In genomic region chr3L:7133699-7134655, dm6 we compare ENCODE assay signal across 1 fruit fly cellular context.
TF ChIP-seq lines count a peak whose summit lies in the region.

TSS of gene melt (plus strand) at chr3L:7134516.

TF ChIP-seq in whole organism, embryonic, 481 proteins besides CTCF, POLR2A, EP300 and RAD21 (continued from another document and continues in another):
- no peak for TF ChIP-seq lov (optimal IDR thresholded peaks at IDR 0.05; lab: Kevin White, UChicago)
- 0 out of 3 replicates have a peak, but pooled peaks have one; percentile 8 for TF ChIP-seq lov (GFP tag; IDR thresholded peaks at IDR 0.05; lab: Robert Waterston, UW)
- peak; percentile 96 for TF ChIP-seq psq (GFP tag; optimal IDR thresholded peaks at IDR 0.05; lab: Kevin White, UChicago)
- TF ChIP-seq Optix (GFP tag; IDR thresholded peaks at IDR 0.05; lab: Robert Waterston, UW), result peak; percentile 63; the same call in 2 of the 3 replicates
- TF ChIP-seq lilli (GFP tag; optimal IDR thresholded peaks at IDR 0.05; lab: Kevin White, UChicago), result peak; percentile 94
- TF ChIP-seq CG4282 (GFP tag; optimal IDR thresholded peaks at IDR 0.05; lab: Kevin White, UChicago), result peak; percentile 62
- TF ChIP-seq usp (GFP tag; optimal IDR thresholded peaks at IDR 0.05; lab: Kevin White, UChicago), result no peak
- peak; percentile 83 for TF ChIP-seq dmrt11E (tag; optimal IDR thresholded peaks at IDR 0.05; lab: Kevin White, UChicago)
- peak; percentile 60 for TF ChIP-seq sqz (GFP tag; optimal IDR thresholded peaks at IDR 0.05; lab: Kevin White, UChicago)
- peak; percentile 76 for TF ChIP-seq al (GFP tag; IDR thresholded peaks at IDR 0.05; lab: Robert Waterston, UW)
- peak; percentile 58 for TF ChIP-seq CG6765 (GFP tag; optimal IDR thresholded peaks at IDR 0.05; lab: Kevin White, UChicago)
- peak; percentile 90 for TF ChIP-seq grau (tag; optimal IDR thresholded peaks at IDR 0.05; lab: Kevin White, UChicago)
- TF ChIP-seq scrt (GFP tag; optimal IDR thresholded peaks at IDR 0.05; lab: Kevin White, UChicago), result peak; percentile 76
- peak; percentile 76 for TF ChIP-seq sisA (GFP tag; IDR thresholded peaks at IDR 0.05; lab: Robert Waterston, UW)
- TF ChIP-seq CG12299 (tag; optimal IDR thresholded peaks at IDR 0.05; lab: Kevin White, UChicago), result peak; percentile 58
- TF ChIP-seq Xrp1 (GFP tag; IDR thresholded peaks at IDR 0.05; lab: Robert Waterston, UW), result peak; percentile 79
- TF ChIP-seq Doc2 (GFP tag; IDR thresholded peaks at IDR 0.05; lab: Robert Waterston, UW), result peak; percentile 63; the same call in 1 of the 2 replicates
- TF ChIP-seq gro (GFP tag; optimal IDR thresholded peaks at IDR 0.05; lab: Kevin White, UChicago), result peak; percentile 90
- TF ChIP-seq NC2β (GFP tag; optimal IDR thresholded peaks at IDR 0.05; lab: Kevin White, UChicago), result peak; percentile 71
- TF ChIP-seq sim (GFP tag; IDR thresholded peaks at IDR 0.05; lab: Robert Waterston, UW), result no peak
- no peak for TF ChIP-seq ash1 (GFP tag; optimal IDR thresholded peaks at IDR 0.05; lab: Kevin White, UChicago)
- TF ChIP-seq CG6272 (GFP tag; IDR thresholded peaks at IDR 0.05; lab: Robert Waterston, UW), result peak; percentile 33; the same call in 1 of the 2 replicates
- no peak for TF ChIP-seq Dll (GFP tag; IDR thresholded peaks at IDR 0.05; lab: Robert Waterston, UW; ENCODE audit: partially characterized antibody)
- peak; percentile 82 for TF ChIP-seq Mad (GFP tag; optimal IDR thresholded peaks at IDR 0.05; lab: Kevin White, UChicago)
- peak; percentile 69 for TF ChIP-seq CG3163 (GFP tag; optimal IDR thresholded peaks at IDR 0.05; lab: Kevin White, UChicago)
- TF ChIP-seq az2 (GFP tag; optimal IDR thresholded peaks at IDR 0.05; lab: Kevin White, UChicago), result peak; percentile 89
- TF ChIP-seq CG11696 (GFP tag; IDR thresholded peaks at IDR 0.05; lab: Robert Waterston, UW), result no peak
- TF ChIP-seq CG17328 (GFP tag; IDR thresholded peaks at IDR 0.05; lab: Robert Waterston, UW), result peak; percentile 64
- TF ChIP-seq pho (GFP tag; optimal IDR thresholded peaks at IDR 0.05; lab: Kevin White, UChicago), result peak; percentile 93
- TF ChIP-seq CoRest (tag; optimal IDR thresholded peaks at IDR 0.05; lab: Kevin White, UChicago), result peak; percentile 94
- TF ChIP-seq Sry-β (GFP tag; optimal IDR thresholded peaks at IDR 0.05; lab: Kevin White, UChicago), result peak; percentile 14
- TF ChIP-seq Hmr (GFP tag; optimal IDR thresholded peaks at IDR 0.05; lab: Kevin White, UChicago), result peak; percentile 90
- TF ChIP-seq kni (GFP tag; optimal IDR thresholded peaks at IDR 0.05; lab: Kevin White, UChicago), result peak; percentile 72
- peak; percentile 53 for TF ChIP-seq H2.0 (GFP tag; IDR thresholded peaks at IDR 0.05; lab: Robert Waterston, UW)
- peak; percentile 76 for TF ChIP-seq CG31224 (GFP tag; IDR thresholded peaks at IDR 0.05; lab: Robert Waterston, UW)
- TF ChIP-seq Xbp1 (GFP tag; optimal IDR thresholded peaks at IDR 0.05; lab: Kevin White, UChicago), result peak; percentile 88
- TF ChIP-seq amos (GFP tag; IDR thresholded peaks at IDR 0.05; lab: Robert Waterston, UW; ENCODE audit: partially characterized antibody), result peak; percentile 56
- peak; percentile 48 for TF ChIP-seq CG11085 (GFP tag; IDR thresholded peaks at IDR 0.05; lab: Robert Waterston, UW)
- TF ChIP-seq Max (GFP tag; optimal IDR thresholded peaks at IDR 0.05; lab: Kevin White, UChicago), result peak; percentile 91
- peak; percentile 55 for TF ChIP-seq tap (tag; optimal IDR thresholded peaks at IDR 0.05; lab: Kevin White, UChicago)
- no peak for TF ChIP-seq fru (optimal IDR thresholded peaks at IDR 0.05; lab: Kevin White, UChicago)
- TF ChIP-seq CG4328 (GFP tag; optimal IDR thresholded peaks at IDR 0.05; lab: Kevin White, UChicago), result peak; percentile 68
- no peak; the same call in 1 of the 3 replicates for TF ChIP-seq zfh1 (GFP tag; IDR thresholded peaks at IDR 0.05; lab: Robert Waterston, UW)
- peak; percentile 49 for TF ChIP-seq CG30020 (tag; optimal IDR thresholded peaks at IDR 0.05; lab: Kevin White, UChicago)
- no peak for TF ChIP-seq inv (GFP tag; IDR thresholded peaks at IDR 0.05; lab: Robert Waterston, UW; ENCODE audit: partially characterized antibody)
- peak; percentile 51; the same call in 1 of the 2 replicates for TF ChIP-seq CG11247 (GFP tag; IDR thresholded peaks at IDR 0.05; lab: Robert Waterston, UW)
- peak; percentile 52; the same call in 1 of the 2 replicates for TF ChIP-seq Adf1 (GFP tag; IDR thresholded peaks at IDR 0.05; lab: Robert Waterston, UW)
- TF ChIP-seq Tbp (GFP tag; optimal IDR thresholded peaks at IDR 0.05; lab: Kevin White, UChicago), result no peak
- peak; percentile 85 for TF ChIP-seq nau (GFP tag; optimal IDR thresholded peaks at IDR 0.05; lab: Kevin White, UChicago)
- peak; percentile 81 for TF ChIP-seq CG15601 (tag; optimal IDR thresholded peaks at IDR 0.05; lab: Kevin White, UChicago)
- TF ChIP-seq eve (GFP tag; optimal IDR thresholded peaks at IDR 0.05; lab: Kevin White, UChicago), result no peak
- TF ChIP-seq pita (GFP tag; optimal IDR thresholded peaks at IDR 0.05; lab: Kevin White, UChicago), result peak; percentile 14
- TF ChIP-seq CkIIα-i1 (GFP tag; IDR thresholded peaks at IDR 0.05; lab: Robert Waterston, UW), result no peak
- peak; percentile 67 for TF ChIP-seq her (GFP tag; optimal IDR thresholded peaks at IDR 0.05; lab: Kevin White, UChicago)
- peak; percentile 54; the same call in 1 of the 2 replicates for TF ChIP-seq Rx (GFP tag; IDR thresholded peaks at IDR 0.05; lab: Robert Waterston, UW)
- TF ChIP-seq dysf (GFP tag; IDR thresholded peaks at IDR 0.05; lab: Robert Waterston, UW), result peak; percentile 88
- peak; percentile 92 for TF ChIP-seq Trl (optimal IDR thresholded peaks at IDR 0.05; lab: Kevin White, UChicago)
- TF ChIP-seq Trl (GFP tag; optimal IDR thresholded peaks at IDR 0.05; lab: Kevin White, UChicago), result peak; percentile 88
- TF ChIP-seq Chrac-16 (GFP tag; optimal IDR thresholded peaks at IDR 0.05; lab: Kevin White, UChicago), result peak; percentile 85
- peak; percentile 20 for TF ChIP-seq CG10431 (GFP tag; optimal IDR thresholded peaks at IDR 0.05; lab: Kevin White, UChicago)
- no peak for TF ChIP-seq br (optimal IDR thresholded peaks at IDR 0.05; lab: Kevin White, UChicago)
- peak; percentile 89 for TF ChIP-seq CG16815 (GFP tag; optimal IDR thresholded peaks at IDR 0.05; lab: Kevin White, UChicago)
- TF ChIP-seq Ravus (GFP tag; IDR thresholded peaks at IDR 0.05; lab: Robert Waterston, UW), result peak; percentile 44
- peak; percentile 66 for TF ChIP-seq CG11398 (GFP tag; optimal IDR thresholded peaks at IDR 0.05; lab: Kevin White, UChicago)
- peak; percentile 66 for TF ChIP-seq Bdp1 (GFP tag; optimal IDR thresholded peaks at IDR 0.05; lab: Kevin White, UChicago)
- peak; percentile 88 to 90 for TF ChIP-seq chif (GFP tag; optimal IDR thresholded peaks at IDR 0.05; lab: Kevin White, UChicago)
- TF ChIP-seq CG8944 (GFP tag; optimal IDR thresholded peaks at IDR 0.05; lab: Kevin White, UChicago), result peak; percentile 82
- peak; percentile 93 for TF ChIP-seq Atf-2 (GFP tag; optimal IDR thresholded peaks at IDR 0.05; lab: Kevin White, UChicago)
- peak; percentile 81 for TF ChIP-seq twi (tag; optimal IDR thresholded peaks at IDR 0.05; lab: Kevin White, UChicago)
- peak; percentile 66 for TF ChIP-seq trh (GFP tag; optimal IDR thresholded peaks at IDR 0.05; lab: Kevin White, UChicago)
- TF ChIP-seq Asciz (GFP tag; optimal IDR thresholded peaks at IDR 0.05; lab: Kevin White, UChicago), result peak; percentile 81
- TF ChIP-seq slou (GFP tag; optimal IDR thresholded peaks at IDR 0.05; lab: Kevin White, UChicago), result peak; percentile 78
- peak; percentile 78 for TF ChIP-seq Abd-B (GFP tag; optimal IDR thresholded peaks at IDR 0.05; lab: Kevin White, UChicago)
- peak; percentile 83 for TF ChIP-seq Six4 (GFP tag; optimal IDR thresholded peaks at IDR 0.05; lab: Kevin White, UChicago)
- no peak for TF ChIP-seq hth (optimal IDR thresholded peaks at IDR 0.05; lab: Kevin White, UChicago)
- TF ChIP-seq Meics (GFP tag; optimal IDR thresholded peaks at IDR 0.05; lab: Kevin White, UChicago), result peak; percentile 91
- 0 out of 2 replicates have a peak, but pooled peaks have one; percentile 29 for TF ChIP-seq Lim3 (GFP tag; IDR thresholded peaks at IDR 0.05; lab: Robert Waterston, UW)
- peak; percentile 52 for TF ChIP-seq CG1603 (tag; optimal IDR thresholded peaks at IDR 0.05; lab: Kevin White, UChicago)
- TF ChIP-seq CG17912 (GFP tag; optimal IDR thresholded peaks at IDR 0.05; lab: Kevin White, UChicago), result no peak
- no peak for TF ChIP-seq CG1024 (GFP tag; IDR thresholded peaks at IDR 0.05; lab: Robert Waterston, UW)
- TF ChIP-seq klu (GFP tag; IDR thresholded peaks at IDR 0.05; lab: Robert Waterston, UW), result peak; percentile 63; the same call in 1 of the 2 replicates
- TF ChIP-seq CG8281 (tag; optimal IDR thresholded peaks at IDR 0.05; lab: Kevin White, UChicago), result peak; percentile 67
- peak; percentile 75 for TF ChIP-seq CG11723 (GFP tag; optimal IDR thresholded peaks at IDR 0.05; lab: Kevin White, UChicago)
- TF ChIP-seq CG30431 (GFP tag; optimal IDR thresholded peaks at IDR 0.05; lab: Kevin White, UChicago), result peak; percentile 74
- peak; percentile 45 for TF ChIP-seq fd102C (GFP tag; optimal IDR thresholded peaks at IDR 0.05; lab: Kevin White, UChicago)
- peak; percentile 64; the same call in 1 of the 2 replicates for TF ChIP-seq CG8765 (GFP tag; IDR thresholded peaks at IDR 0.05; lab: Robert Waterston, UW)
- TF ChIP-seq crp (GFP tag; optimal IDR thresholded peaks at IDR 0.05; lab: Kevin White, UChicago), result peak in 1 of 2 experiments; percentile 46
- 0 out of 3 replicates have a peak, but pooled peaks have one; percentile 66 for TF ChIP-seq jigr1 (GFP tag; IDR thresholded peaks at IDR 0.05; lab: Robert Waterston, UW)
- TF ChIP-seq gcm2 (GFP tag; optimal IDR thresholded peaks at IDR 0.05; lab: Kevin White, UChicago), result peak; percentile 66
- TF ChIP-seq CG4707 (GFP tag; optimal IDR thresholded peaks at IDR 0.05; lab: Kevin White, UChicago), result peak; percentile 38
- peak; percentile 78 for TF ChIP-seq CG33557 (GFP tag; optimal IDR thresholded peaks at IDR 0.05; lab: Kevin White, UChicago)
- TF ChIP-seq CG12391 (tag; optimal IDR thresholded peaks at IDR 0.05; lab: Kevin White, UChicago), result peak; percentile 90
- no peak for TF ChIP-seq p53 (GFP tag; optimal IDR thresholded peaks at IDR 0.05; lab: Kevin White, UChicago)
- peak; percentile 87 for TF ChIP-seq cato (GFP tag; optimal IDR thresholded peaks at IDR 0.05; lab: Kevin White, UChicago; ENCODE audit: borderline replicate concordance)
- TF ChIP-seq Ets65A (GFP tag; lab: Kevin White, UChicago), result peak; percentile 98
- TF ChIP-seq salm (tag; optimal IDR thresholded peaks at IDR 0.05; lab: Kevin White, UChicago), result peak; percentile 49
- TF ChIP-seq zen (tag; optimal IDR thresholded peaks at IDR 0.05; lab: Kevin White, UChicago), result peak; percentile 82
- no peak for TF ChIP-seq MESR4 (GFP tag; optimal IDR thresholded peaks at IDR 0.05; lab: Kevin White, UChicago)
- peak; percentile 62 for TF ChIP-seq HLHmδ (GFP tag; optimal IDR thresholded peaks at IDR 0.05; lab: Kevin White, UChicago)
- TF ChIP-seq Gug (GFP tag; IDR thresholded peaks at IDR 0.05; lab: Robert Waterston, UW), result peak; percentile 50; the same call in 1 of the 4 replicates
- TF ChIP-seq CG17359 (tag; optimal IDR thresholded peaks at IDR 0.05; lab: Kevin White, UChicago), result peak; percentile 77
- TF ChIP-seq dpn (GFP tag; optimal IDR thresholded peaks at IDR 0.05; lab: Kevin White, UChicago), result peak; percentile 87 to 92
- TF ChIP-seq Gsc (GFP tag; IDR thresholded peaks at IDR 0.05; lab: Robert Waterston, UW), result 0 out of 2 replicates have a peak, but pooled peaks have one; percentile 36
- peak; percentile 65 for TF ChIP-seq nom (GFP tag; optimal IDR thresholded peaks at IDR 0.05; lab: Kevin White, UChicago)
- TF ChIP-seq CG4854 (GFP tag; optimal IDR thresholded peaks at IDR 0.05; lab: Kevin White, UChicago), result peak; percentile 82
- TF ChIP-seq pb (GFP tag; optimal IDR thresholded peaks at IDR 0.05; lab: Kevin White, UChicago), result peak; percentile 83
- TF ChIP-seq sens-2 (GFP tag; IDR thresholded peaks at IDR 0.05; lab: Robert Waterston, UW), result peak; percentile 43; the same call in 1 of the 2 replicates
- TF ChIP-seq mam (GFP tag; optimal IDR thresholded peaks at IDR 0.05; lab: Kevin White, UChicago), result peak; percentile 91
- 0 out of 2 replicates have a peak, but pooled peaks have one; percentile 39 for TF ChIP-seq unc-4 (GFP tag; IDR thresholded peaks at IDR 0.05; lab: Robert Waterston, UW; ENCODE audit: partially characterized antibody)
- no peak for TF ChIP-seq Kr (GFP tag; optimal IDR thresholded peaks at IDR 0.05; lab: Kevin White, UChicago)
- TF ChIP-seq ase (GFP tag; IDR thresholded peaks at IDR 0.05; lab: Robert Waterston, UW), result peak; percentile 43; the same call in 1 of the 3 replicates
- TF ChIP-seq sob (GFP tag; IDR thresholded peaks at IDR 0.05; lab: Robert Waterston, UW), result peak; percentile 69; the same call in 1 of the 2 replicates
- peak; percentile 39; the same call in 1 of the 2 replicates for TF ChIP-seq Awh (GFP tag; IDR thresholded peaks at IDR 0.05; lab: Robert Waterston, UW)
- peak; percentile 80 for TF ChIP-seq en (GFP tag; optimal IDR thresholded peaks at IDR 0.05; lab: Kevin White, UChicago)
- TF ChIP-seq Ssrp (tag; optimal IDR thresholded peaks at IDR 0.05; lab: Kevin White, UChicago), result peak; percentile 89
- TF ChIP-seq da (GFP tag; optimal IDR thresholded peaks at IDR 0.05; lab: Kevin White, UChicago), result peak; percentile 74
- TF ChIP-seq Sox100B (GFP tag; optimal IDR thresholded peaks at IDR 0.05; lab: Kevin White, UChicago), result peak; percentile 93
- TF ChIP-seq pfk (GFP tag; optimal IDR thresholded peaks at IDR 0.05; lab: Kevin White, UChicago), result no peak
- no peak for TF ChIP-seq zf30C (GFP tag; optimal IDR thresholded peaks at IDR 0.05; lab: Kevin White, UChicago)
- peak; percentile 75 for TF ChIP-seq CG7271 (tag; optimal IDR thresholded peaks at IDR 0.05; lab: Kevin White, UChicago)
- TF ChIP-seq fd3F (GFP tag; optimal IDR thresholded peaks at IDR 0.05; lab: Kevin White, UChicago), result peak; percentile 75
- TF ChIP-seq pum (GFP tag; optimal IDR thresholded peaks at IDR 0.05; lab: Kevin White, UChicago), result peak; percentile 85
- peak; percentile 23 for TF ChIP-seq Neu2 (GFP tag; optimal IDR thresholded peaks at IDR 0.05; lab: Kevin White, UChicago; ENCODE audit: borderline replicate concordance)
- no peak for TF ChIP-seq CG6175 (GFP tag; IDR thresholded peaks at IDR 0.05; lab: Robert Waterston, UW)
- TF ChIP-seq CG32532 (GFP tag; IDR thresholded peaks at IDR 0.05; lab: Robert Waterston, UW), result peak; percentile 80
- TF ChIP-seq B-H2 (GFP tag; optimal IDR thresholded peaks at IDR 0.05; lab: Kevin White, UChicago), result peak; percentile 25
- TF ChIP-seq Eip74EF (GFP tag; optimal IDR thresholded peaks at IDR 0.05; lab: Kevin White, UChicago), result peak in 1 of 2 experiments; percentile 87
- TF ChIP-seq vvl (GFP tag; IDR thresholded peaks at IDR 0.05; lab: Robert Waterston, UW), result peak; percentile 62
